Worm (Caenorhabditis elegans) whole organism, L1 larva: ENCODE measurements around the gene syf-2.

Experiments
- C34B4.2 ChIP-seq: sonication (generic microtip); optimal IDR thresholded peaks from 2 replicates; lab custom pipeline; 2017; ENCODE audit warnings: mild to moderate bottlenecking, missing genetic modification characterization, missing compliant biosample characterization
- F16B12.6 ChIP-seq: fragments of 150-350 bp; optimal IDR thresholded peaks from 2 replicates; lab custom pipeline; 2014; ENCODE audit warnings: missing biosample characterization, missing genetic modification characterization
- Y116A8C.19 ChIP-seq: sonication (generic microtip); optimal IDR thresholded peaks from 2 replicates; lab custom pipeline; 2016; ENCODE audit warnings: missing compliant biosample characterization, missing genetic modification characterization, borderline replicate concordance
- ama-1 ChIP-seq: fragments of 150-350 bp; optimal IDR thresholded peaks from 2 replicates; lab custom pipeline; 2014
- ceh-63 ChIP-seq: fragments of 200-800 bp; sonication (Bioruptor generic); optimal IDR thresholded peaks from 2 replicates; lab custom pipeline; 2018; ENCODE audit warnings: mild to moderate bottlenecking, missing genetic modification characterization, missing compliant biosample characterization
- ceh-8 ChIP-seq: fragments of 200-800 bp; sonication (Bioruptor generic); optimal IDR thresholded peaks from 2 replicates; lab custom pipeline; 2018; ENCODE audit warnings: mild to moderate bottlenecking, missing genetic modification characterization, moderate library complexity, missing compliant biosample characterization
- ceh-82 ChIP-seq, 3 experiments: fragments of 150-350 bp in 1 of 3; sonication (generic microtip) in 2 of 3; optimal IDR thresholded peaks; 2 replicates each; lab custom pipeline; 2014 to 2017; ENCODE audit warnings: missing biosample characterization in 3 of 3, missing genetic modification characterization in 3 of 3
- ces-1 ChIP-seq: fragments of 150-350 bp; optimal IDR thresholded peaks from 2 replicates; lab custom pipeline; 2014; ENCODE audit warnings: missing biosample characterization, missing genetic modification reagents, missing genetic modification characterization
- efl-1 ChIP-seq, 4 experiments: fragments of 150-350 bp; optimal IDR thresholded peaks in 3 of 4; peaks in 1 of 4; 1 replicate in 1 of 4; 2 replicates in 3 of 4; lab custom pipeline; 2014; ENCODE audit warnings: missing biosample characterization in 2 of 4, missing genetic modification characterization in 2 of 4, missing genetic modification reagents in 2 of 4
- efl-3 ChIP-seq: fragments of 200-800 bp; sonication (Bioruptor generic); optimal IDR thresholded peaks from 2 replicates; lab custom pipeline; 2018; ENCODE audit warnings: mild to moderate bottlenecking, missing genetic modification characterization, missing compliant biosample characterization
- egl-13 ChIP-seq: sonication (generic microtip); optimal IDR thresholded peaks from 2 replicates; lab custom pipeline; 2016; ENCODE audit warnings: missing genotype, missing genetic modification reagents, missing genetic modification characterization, missing compliant biosample characterization
- elt-3 ChIP-seq, 6 experiments: fragments of 150-350 bp in 1 of 6; sonication (generic microtip); optimal IDR thresholded peaks; 2 replicates each; lab custom pipeline; 2017 to 2018; ENCODE audit warnings: missing biosample characterization in 6 of 6, missing genetic modification characterization in 6 of 6, inconsistent platforms in 1 of 6
- ets-5 ChIP-seq: fragments of 200-800 bp; sonication (Bioruptor generic); IDR thresholded peaks from 2 replicates; pipeline ENCODE4 v1.3.6; 2022; ENCODE audit warnings: missing genetic modification characterization, missing compliant biosample characterization
- fkh-10 ChIP-seq: sonication (generic microtip); optimal IDR thresholded peaks from 2 replicates; lab custom pipeline; 2017; ENCODE audit warnings: missing biosample characterization, missing genetic modification reagents, missing genetic modification characterization
- fkh-4 ChIP-seq: sonication (generic microtip); optimal IDR thresholded peaks from 2 replicates; lab custom pipeline; 2016; ENCODE audit warnings: missing compliant biosample characterization, missing genetic modification characterization, borderline replicate concordance
- grh-1 ChIP-seq: fragments of 200-800 bp; sonication (Bioruptor generic); IDR thresholded peaks from 2 replicates; pipeline ENCODE4 v1.3.6; 2022; ENCODE audit warnings: missing genetic modification reagents, missing genetic modification characterization, missing compliant biosample characterization
- hlh-17 ChIP-seq: fragments of 200-800 bp; sonication (Bioruptor generic); optimal IDR thresholded peaks from 2 replicates; lab custom pipeline; 2018; ENCODE audit warnings: missing genetic modification characterization, mild to moderate bottlenecking, missing compliant biosample characterization, moderate library complexity, borderline replicate concordance
- hlh-4 ChIP-seq: sonication (generic microtip); optimal IDR thresholded peaks from 2 replicates; lab custom pipeline; 2016; ENCODE audit warnings: mild to moderate bottlenecking, missing genetic modification characterization, missing compliant biosample characterization
- hpl-2 ChIP-seq: fragments of 150-350 bp; optimal IDR thresholded peaks from 2 replicates; lab custom pipeline; 2014; ENCODE audit warnings: missing biosample characterization, missing genetic modification reagents, missing genetic modification characterization
- isw-1 ChIP-seq: fragments of 200-800 bp; sonication (Bioruptor generic); IDR thresholded peaks from 2 replicates; pipeline ENCODE4 v1.3.6; 2022; ENCODE audit warnings: missing genetic modification characterization, missing compliant biosample characterization
- lin-13 ChIP-seq: fragments of 150-350 bp; optimal IDR thresholded peaks from 2 replicates; lab custom pipeline; 2014; ENCODE audit warnings: missing biosample characterization, missing genetic modification reagents, missing genetic modification characterization
- lin-15B ChIP-seq: fragments of 150-350 bp; sonication (generic microtip); optimal IDR thresholded peaks from 3 replicates; lab custom pipeline; 2014; ENCODE audit warnings: missing biosample characterization, missing genetic modification characterization
- lsy-2 ChIP-seq, 2 experiments: fragments of 150-350 bp; optimal IDR thresholded peaks; 2 replicates each; lab custom pipeline; 2014; ENCODE audit warnings: missing biosample characterization in 2 of 2, missing genetic modification characterization in 2 of 2
- mdl-1 ChIP-seq, 2 experiments: fragments of 150-350 bp; optimal IDR thresholded peaks; 2 replicates each; lab custom pipeline; 2014 to 2017; ENCODE audit warnings: missing biosample characterization in 2 of 2, missing genetic modification characterization in 2 of 2, inconsistent platforms in 1 of 2
- nhr-12 ChIP-seq: sonication (generic microtip); optimal IDR thresholded peaks from 2 replicates; lab custom pipeline; 2017; ENCODE audit warnings: missing biosample characterization, missing genetic modification characterization
- nhr-19 ChIP-seq: fragments of 200-800 bp; sonication (Bioruptor generic); conservative IDR thresholded peaks from 2 replicates; pipeline ENCODE4 v1.3.6; 2022; ENCODE audit warnings: missing genetic modification characterization, missing compliant biosample characterization
- nhr-237 ChIP-seq: fragments of 150-350 bp; optimal IDR thresholded peaks from 2 replicates; lab custom pipeline; 2014; ENCODE audit warnings: missing biosample characterization, missing genetic modification characterization
- nhr-28 ChIP-seq: fragments of 150-350 bp; optimal IDR thresholded peaks from 2 replicates; lab custom pipeline; 2014; ENCODE audit warnings: missing biosample characterization, missing genetic modification characterization
- nhr-77 ChIP-seq: fragments of 150-350 bp; optimal IDR thresholded peaks from 2 replicates; lab custom pipeline; 2014; ENCODE audit warnings: missing biosample characterization, missing genetic modification characterization
- nhr-85 ChIP-seq: sonication (generic microtip); peaks from one replicate; lab custom pipeline; 2016; ENCODE audit warnings: missing genetic modification characterization, inconsistent platforms, missing compliant biosample characterization
- nhr-90 ChIP-seq: sonication (generic microtip); optimal IDR thresholded peaks from 2 replicates; lab custom pipeline; 2016; ENCODE audit warnings: mild to moderate bottlenecking, missing genetic modification characterization, missing compliant biosample characterization; ENCODE audit not compliant: poor library complexity
- pag-3 ChIP-seq: sonication (generic microtip); optimal IDR thresholded peaks from 2 replicates; lab custom pipeline; 2017; ENCODE audit warnings: missing genetic modification characterization, mild to moderate bottlenecking, missing compliant biosample characterization, antibody characterized with exemption, borderline replicate concordance; ENCODE audit not compliant: insufficient read depth
- rnt-1 ChIP-seq: sonication (generic microtip); optimal IDR thresholded peaks from 2 replicates; lab custom pipeline; 2016; ENCODE audit warnings: mild to moderate bottlenecking, missing genetic modification characterization, moderate library complexity, missing compliant biosample characterization
- snpc-4 ChIP-seq: fragments of 150-350 bp; optimal IDR thresholded peaks from 2 replicates; lab custom pipeline; 2014; ENCODE audit warnings: missing biosample characterization, missing genetic modification characterization
- sptf-1 ChIP-seq: fragments of 150-350 bp; optimal IDR thresholded peaks from 2 replicates; lab custom pipeline; 2014; ENCODE audit warnings: missing biosample characterization, missing genetic modification characterization
- sup-37 ChIP-seq: fragments of 200-800 bp; sonication (Bioruptor generic); optimal IDR thresholded peaks from 2 replicates; lab custom pipeline; 2018; ENCODE audit warnings: mild to moderate bottlenecking, missing genetic modification characterization, missing compliant biosample characterization
- tbx-2 ChIP-seq: sonication (generic microtip); optimal IDR thresholded peaks from 2 replicates; lab custom pipeline; 2016; ENCODE audit warnings: missing genetic modification characterization, missing compliant biosample characterization
- tlp-1 ChIP-seq: fragments of 150-350 bp; optimal IDR thresholded peaks from 2 replicates; lab custom pipeline; 2014; ENCODE audit warnings: missing biosample characterization, missing genetic modification characterization
- unc-130 ChIP-seq: fragments of 150-350 bp; optimal IDR thresholded peaks from 2 replicates; lab custom pipeline; 2017; ENCODE audit warnings: missing biosample characterization, missing genetic modification characterization, inconsistent platforms
- vab-15 ChIP-seq: sonication (generic microtip); optimal IDR thresholded peaks from 2 replicates; lab custom pipeline; 2017; ENCODE audit warnings: missing genotype, mild to moderate bottlenecking, missing genetic modification characterization, missing compliant biosample characterization
- zag-1 ChIP-seq: fragments of 150-350 bp; optimal IDR thresholded peaks from 2 replicates; lab custom pipeline; 2014; ENCODE audit warnings: missing biosample characterization, missing genetic modification characterization

syf-2 gene

DNA sequence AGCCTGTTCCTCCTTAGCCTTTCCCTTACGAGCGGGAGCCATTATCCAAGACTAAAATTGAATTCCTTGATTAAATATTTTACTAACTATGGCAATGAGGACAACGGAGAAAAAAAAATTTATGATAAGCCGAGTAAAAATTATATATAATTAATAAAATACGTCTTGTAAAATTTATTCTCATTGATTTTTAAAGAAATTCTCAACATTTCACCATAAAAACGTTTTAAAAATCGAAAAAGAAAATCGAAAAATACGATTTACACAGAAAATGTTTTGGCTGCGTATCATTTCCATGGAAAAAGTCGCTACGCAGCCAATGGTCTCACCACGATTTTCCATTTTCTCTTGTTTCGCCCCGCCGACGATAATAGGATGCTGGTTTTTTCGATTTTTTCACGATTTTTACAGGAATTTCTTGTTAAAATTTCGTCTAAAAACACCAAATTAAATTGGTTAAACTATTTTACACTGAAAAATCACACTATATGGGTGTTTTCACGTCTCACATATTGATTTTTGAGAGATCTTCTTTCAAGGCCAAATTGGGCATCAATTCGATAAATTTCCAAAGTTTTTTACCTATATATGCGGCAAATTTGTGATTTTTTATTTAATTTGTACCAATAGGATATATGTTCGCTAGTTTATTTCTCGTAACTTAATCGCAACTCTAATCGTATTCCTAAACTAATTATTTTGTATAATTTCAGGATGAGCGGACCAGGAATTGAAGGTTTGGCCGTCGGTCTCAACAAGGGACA, 17.8 kb upstream of the syf-2 start, which contains the start of the genes rps-14 and rpl-36 (continued):
- peak; percentile 70 for TF ChIP-seq grh-1 (GFP tag; lab: Robert Waterston, UW)
- peak; percentile 67 for TF ChIP-seq ceh-8
- TF ChIP-seq sup-37 (GFP tag; lab: Kevin White, UChicago): no peak
- no peak for TF ChIP-seq ceh-63
- peak; percentile 88 to 90 (median 89) for TF ChIP-seq ceh-82 (tag; optimal IDR thresholded peaks at IDR 0.05; lab: Kevin White, UChicago)
- TF ChIP-seq egl-13 (tag; lab: Kevin White, UChicago): peak; percentile 71
- no peak for TF ChIP-seq tlp-1 (tag; lab: Kevin White, UChicago)
- peak; percentile 90 for TF ChIP-seq nhr-77 (tag; lab: Kevin White, UChicago)
- no peak for TF ChIP-seq Y116A8C.19
- peak; percentile 92 for TF ChIP-seq nhr-90 (tag; lab: Kevin White, UChicago)
- peak; percentile 82 for TF ChIP-seq snpc-4 (tag; lab: Kevin White, UChicago)
- TF ChIP-seq lin-15B (tag; lab: Kevin White, UChicago): peak; percentile 90
- TF ChIP-seq nhr-237 (tag; lab: Kevin White, UChicago): peak; percentile 74
- TF ChIP-seq tbx-2 (tag; lab: Kevin White, UChicago): peak; percentile 87
- TF ChIP-seq isw-1: peak; percentile 94
- peak in 1 of 2 experiments; percentile 82 for TF ChIP-seq mdl-1 (tag; optimal IDR thresholded peaks at IDR 0.05; lab: Kevin White, UChicago)
- peak; percentile 5 for TF ChIP-seq vab-15 (tag; lab: Kevin White, UChicago)
- TF ChIP-seq ama-1 (lab: Kevin White, UChicago): peak; percentile 30
- TF ChIP-seq zag-1 (tag; lab: Kevin White, UChicago): peak; percentile 51
- TF ChIP-seq rnt-1: peak; percentile 90
- TF ChIP-seq hpl-2 (GFP tag; lab: Kevin White, UChicago): peak; percentile 78
- TF ChIP-seq elt-3 (tag; optimal IDR thresholded peaks at IDR 0.05; lab: Kevin White, UChicago): peak in 3 of 6 experiments; percentile 76 to 94 (median 88)
- peak; percentile 95 to 96 for TF ChIP-seq lsy-2 (tag; optimal IDR thresholded peaks at IDR 0.05; lab: Kevin White, UChicago)
- no peak for TF ChIP-seq nhr-28 (tag; lab: Kevin White, UChicago)
- peak; percentile 66 for TF ChIP-seq fkh-10 (GFP tag; lab: Kevin White, UChicago)
- TF ChIP-seq sptf-1 (tag; lab: Kevin White, UChicago): no peak
- no peak for TF ChIP-seq hlh-17 (GFP tag; lab: Kevin White, UChicago)
- TF ChIP-seq nhr-19: peak; percentile 92
- TF ChIP-seq unc-130: peak; percentile 96
- TF ChIP-seq ets-5 (GFP tag; lab: Robert Waterston, UW): no peak
- peak; percentile 40 for TF ChIP-seq fkh-4 (tag; lab: Kevin White, UChicago)
- TF ChIP-seq F16B12.6 (tag; lab: Kevin White, UChicago): peak; percentile 69
- no peak for TF ChIP-seq efl-3 (GFP tag; lab: Kevin White, UChicago)
- no peak for TF ChIP-seq pag-3 (tag; lab: Kevin White, UChicago)
- TF ChIP-seq nhr-12 (tag; lab: Kevin White, UChicago): no peak
- TF ChIP-seq lin-13: peak; percentile 87
- no peak for TF ChIP-seq ces-1
- TF ChIP-seq C34B4.2 (tag; lab: Kevin White, UChicago): no peak

DNA sequence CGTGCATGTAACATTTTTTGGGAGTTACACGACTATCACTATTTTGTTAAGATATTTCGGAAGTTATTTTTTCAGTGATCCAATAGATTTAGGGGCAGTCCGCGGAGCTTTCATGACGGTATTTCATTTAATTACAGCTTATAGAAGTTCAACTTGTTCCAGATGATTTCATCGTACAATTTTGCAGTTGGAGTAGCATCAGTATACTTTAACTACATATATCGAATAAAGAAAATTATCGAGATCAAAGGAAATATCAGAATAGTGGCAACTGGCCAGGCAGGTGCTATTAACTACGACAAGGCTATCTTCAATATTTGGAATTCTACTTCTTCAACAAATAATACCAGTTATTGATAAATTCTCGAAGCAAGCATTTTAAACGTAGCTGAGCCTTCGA, 16.6 kb upstream of the syf-2 start:
- TF ChIP-seq nhr-85 (tag; lab: Kevin White, UChicago) (peak; percentile 46), efl-1 (optimal IDR thresholded peaks at IDR 0.05; lab: Kevin White, UChicago) (no peak), efl-1 (GFP tag; optimal IDR thresholded peaks at IDR 0.05 in 1 of 2; lab: Kevin White, UChicago) (peak in 1 of 2 experiments; percentile 85), hlh-4 (tag; lab: Kevin White, UChicago) (no peak), lsy-2 (tag; optimal IDR thresholded peaks at IDR 0.05; lab: Kevin White, UChicago) (peak in 1 of 2 experiments; percentile 14)
